Fruit fly (Drosophila melanogaster): ENCODE data around the gene vig.
A peak's percentile ranks its signal among the peaks of the same experiment; 100 is the strongest.

The vig gene

DNA sequence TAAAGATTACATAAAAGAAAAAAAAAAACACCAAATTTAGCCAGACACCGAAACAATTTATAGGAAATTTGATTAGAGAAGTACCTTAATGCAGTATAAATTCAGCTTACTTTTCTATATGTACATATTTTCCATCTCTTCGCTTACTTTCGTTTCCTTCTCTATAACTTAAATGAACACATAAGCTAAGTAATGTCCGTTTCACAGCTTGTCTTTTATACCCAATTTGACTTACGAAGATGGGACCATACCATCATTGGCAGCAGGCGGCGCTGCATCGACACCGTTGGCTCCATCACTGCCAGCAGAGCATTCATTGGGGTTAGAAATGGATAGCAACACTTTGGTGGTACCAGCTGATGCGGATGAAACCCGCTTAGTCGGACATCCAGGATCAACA is at the start of gene vig:
Gene vig (minus strand): TSS at position 101 of the 400 bp plus-strand sequence.
- no peak for TF ChIP-seq noc (tag; optimal IDR thresholded peaks at IDR 0.05)

- TF ChIP-seq noc (tag; optimal IDR thresholded peaks at IDR 0.05) = no peak
Measured at dm6 chr2L:15118507-15118906, 48.4 kb upstream of the vig start.

DNA sequence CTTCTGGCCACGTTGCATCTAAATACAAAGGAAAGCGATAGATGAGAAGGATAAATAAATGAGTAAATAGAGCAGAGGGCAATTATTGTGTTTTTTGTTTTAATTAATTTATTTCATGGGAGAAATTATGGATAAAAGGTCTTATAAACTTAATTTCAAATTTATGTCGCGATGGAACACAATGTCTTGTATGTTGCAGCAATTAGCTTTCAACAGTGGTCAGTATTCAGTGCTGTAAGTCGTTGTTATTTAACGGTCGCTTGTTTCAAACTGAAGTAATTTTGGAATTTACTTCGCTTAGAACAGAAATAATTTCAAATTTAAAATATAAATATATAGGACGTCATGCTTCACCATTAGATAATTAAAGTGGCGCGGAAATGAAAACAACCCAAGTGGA is 47.9 kb upstream of the vig start:
- no peak for TF ChIP-seq noc (tag; optimal IDR thresholded peaks at IDR 0.05)

DNA sequence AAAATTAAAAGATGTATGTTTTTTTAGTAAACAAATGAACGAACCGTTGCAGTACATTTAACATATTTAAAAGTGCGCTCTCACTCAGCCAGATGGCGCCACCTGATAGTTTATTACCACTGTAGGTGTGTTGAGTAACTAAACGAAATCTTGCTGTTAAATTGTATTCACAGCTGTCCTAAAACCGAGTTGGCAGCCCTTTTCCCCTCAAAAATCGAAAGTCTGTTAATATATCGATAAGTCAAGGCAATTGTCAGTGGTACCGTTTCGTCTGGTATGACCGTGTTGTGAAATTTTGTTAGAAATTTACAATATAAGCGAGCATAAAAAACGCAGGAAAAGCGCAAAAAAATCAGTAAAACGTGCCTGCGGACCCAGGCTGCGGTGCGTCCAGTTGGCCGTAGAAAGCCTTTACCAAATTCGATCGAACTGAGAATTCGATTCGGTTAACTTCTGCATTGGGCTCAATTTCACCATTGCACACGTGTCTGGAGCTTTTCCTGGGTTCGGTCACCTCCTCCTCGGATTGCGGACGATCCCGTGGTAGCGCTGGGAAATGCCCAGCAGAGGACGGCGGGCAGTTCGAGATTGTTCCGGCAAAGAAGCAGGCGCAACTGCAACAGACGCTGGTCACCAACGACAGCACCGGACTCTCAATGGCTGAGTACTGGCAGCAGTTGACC is 43.3 kb upstream of the vig start, which contains the start of gene stc:
Gene stc (plus strand): TSS at position 247 of the 683 bp plus-strand sequence.
- TF ChIP-seq noc (tag; optimal IDR thresholded peaks at IDR 0.05) = no peak

- no peak for TF ChIP-seq noc (tag; optimal IDR thresholded peaks at IDR 0.05)
Measured at dm6 chr2L:15111276-15111675, 41.2 kb upstream of the vig start.

- TF ChIP-seq noc (tag; optimal IDR thresholded peaks at IDR 0.05) = no peak
Measured at dm6 chr2L:15109145-15109544, 39.0 kb upstream of the vig start, which contains the start of gene CG15269. Gene CG15269, plus strand, starts transcription at chr2L:15109405.

DNA sequence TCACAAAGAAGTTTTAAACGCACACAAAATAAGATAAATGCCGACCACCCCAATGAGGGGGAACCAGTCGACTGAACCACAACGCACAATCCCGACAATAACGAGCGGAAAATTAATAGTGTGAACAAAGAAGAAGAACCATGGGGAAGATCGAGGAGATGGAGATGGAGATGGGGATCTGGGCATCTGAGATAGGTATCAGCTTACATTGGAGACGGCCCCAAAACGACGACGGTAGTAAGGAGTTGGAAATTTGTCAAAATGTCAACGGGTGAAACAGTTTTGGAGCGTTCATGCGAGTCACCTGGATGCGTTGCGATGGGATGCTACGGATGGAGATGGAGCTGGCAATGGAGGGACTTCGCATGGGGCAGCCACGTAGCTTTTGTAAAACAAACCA is 37.1 kb upstream of the vig start:
- TF ChIP-seq noc (tag; optimal IDR thresholded peaks at IDR 0.05) = no peak

- no peak for TF ChIP-seq noc (tag; optimal IDR thresholded peaks at IDR 0.05)
Measured at dm6 chr2L:15106100-15106499, 36.0 kb upstream of the vig start.

dm6 chr2L:15074465-15074864 is 4.3 kb upstream of the vig start, which contains the start of gene wwk:
Gene wwk, plus strand, starts transcription at chr2L:15074776.
- no peak for TF ChIP-seq noc (tag; optimal IDR thresholded peaks at IDR 0.05)

DNA sequence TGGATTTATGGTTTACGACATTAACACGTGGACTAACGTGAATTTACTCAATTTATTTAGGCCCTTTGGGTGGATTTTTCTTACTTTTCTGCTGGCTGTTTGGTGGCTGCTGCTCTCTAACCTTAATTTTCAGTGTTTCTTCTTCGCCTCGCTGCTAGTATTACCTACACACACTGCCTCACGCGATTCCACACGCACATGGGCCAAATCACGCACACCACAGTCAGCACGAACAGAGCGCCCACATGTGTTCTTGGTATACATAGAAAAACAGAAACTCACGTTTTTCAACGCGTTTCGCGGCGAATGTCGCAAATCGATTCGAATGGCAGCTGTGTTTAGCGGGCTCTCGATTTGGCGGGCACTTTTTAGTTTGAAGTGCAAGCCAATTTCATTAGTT is 2.3 kb downstream of the vig start:
- peak; percentile 47 for TF ChIP-seq noc (tag; optimal IDR thresholded peaks at IDR 0.05)

- no peak for TF ChIP-seq noc (tag; optimal IDR thresholded peaks at IDR 0.05)
Measured at dm6 chr2L:15066141-15066540, 4.0 kb downstream of the vig start.

- TF ChIP-seq noc (tag; optimal IDR thresholded peaks at IDR 0.05) = no peak
Measured at dm6 chr2L:15065663-15066062, 4.5 kb downstream of the vig start.

dm6 chr2L:15062095-15062494 is 8.0 kb downstream of the vig start:
- no peak for TF ChIP-seq noc (tag; optimal IDR thresholded peaks at IDR 0.05)

DNA sequence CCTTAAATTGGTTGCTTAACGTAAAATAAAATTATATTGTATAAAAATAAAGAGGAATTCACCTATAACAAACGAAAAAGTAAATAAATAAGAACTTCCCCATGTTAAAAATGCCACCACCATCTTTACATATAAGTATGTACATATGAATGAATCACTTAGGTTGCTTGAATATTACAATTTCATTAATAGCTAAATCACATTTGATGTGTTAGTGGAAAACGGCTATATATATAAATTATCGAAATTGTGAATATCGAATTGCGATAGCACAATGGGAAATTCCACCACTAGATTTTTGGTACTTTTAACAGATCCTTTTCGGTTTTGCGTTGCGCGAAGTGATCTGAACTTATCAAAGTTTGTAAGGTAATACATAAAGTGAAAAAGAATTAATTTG is 8.7 kb downstream of the vig start, which contains the start of the genes solo and vas:
Gene solo (plus strand): TSS at position 289 of the 400 bp plus-strand sequence.
Gene vas (plus strand): TSS at position 289 of the 400 bp plus-strand sequence.
- no peak for TF ChIP-seq noc (tag; optimal IDR thresholded peaks at IDR 0.05)

- no peak for TF ChIP-seq noc (tag; optimal IDR thresholded peaks at IDR 0.05)
Measured at dm6 chr2L:15060580-15061005, 9.5 kb downstream of the vig start, which contains the start of gene TfIIS. Gene TfIIS, minus strand, starts transcription at chr2L:15060757.

DNA sequence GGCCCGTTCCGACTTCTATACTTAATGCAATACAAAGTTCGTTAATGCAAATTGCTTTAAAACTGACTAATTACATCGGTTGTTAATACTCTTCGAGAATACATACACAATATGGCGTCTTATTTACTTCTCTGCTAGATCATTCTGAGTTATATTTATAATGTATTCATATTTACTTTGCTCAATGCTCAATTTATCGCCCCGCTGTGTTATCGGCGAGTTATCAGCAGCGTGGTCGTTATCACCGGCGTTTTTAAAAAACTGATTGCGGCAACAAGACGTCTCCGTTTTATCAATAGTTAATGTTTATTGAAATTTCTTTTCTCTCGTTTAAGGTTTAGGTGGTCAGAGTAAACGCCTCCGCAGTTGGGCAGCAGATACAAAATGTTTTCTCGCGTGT is 11.1 kb downstream of the vig start:
- no peak for TF ChIP-seq noc (tag; optimal IDR thresholded peaks at IDR 0.05)

DNA sequence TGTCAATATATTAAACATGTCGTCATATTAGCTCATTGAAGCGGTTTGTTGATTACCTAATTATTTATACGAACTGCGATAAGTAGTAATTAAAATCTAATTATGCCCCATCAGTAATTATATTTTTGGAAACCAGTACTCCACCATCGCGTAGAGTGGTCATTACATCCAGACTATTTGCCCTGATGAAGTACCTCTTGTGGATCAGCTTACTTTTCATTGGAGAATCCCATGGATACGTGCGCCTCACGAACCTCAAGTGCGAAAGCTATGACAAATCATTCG is 12.1 kb downstream of the vig start, which contains the start of gene CG33679:
Gene CG33679 (plus strand): TSS at position 186 of the 285 bp plus-strand sequence.
- no peak for TF ChIP-seq noc (tag; optimal IDR thresholded peaks at IDR 0.05)
